Worm (Caenorhabditis elegans) whole organism, late embryonic: ENCODE results near the gene unc-50.

ENCODE experiments used
- C08G9.2 ChIP-seq: sonication (generic microtip); optimal IDR thresholded peaks from 2 replicates; lab custom pipeline; 2016; ENCODE audit warnings: mild to moderate bottlenecking, missing genetic modification characterization, moderate library complexity, missing compliant biosample characterization
- K09A11.1 ChIP-seq: sonication (generic microtip); optimal IDR thresholded peaks from 2 replicates; lab custom pipeline; 2017; ENCODE audit warnings: antibody characterized with exemption, mild to moderate bottlenecking, missing genetic modification characterization, missing compliant biosample characterization; ENCODE audit not compliant: insufficient read depth
- T23F11.4 ChIP-seq: fragments of 200-800 bp; sonication (Bioruptor generic); optimal IDR thresholded peaks from 2 replicates; lab custom pipeline; 2018; ENCODE audit warnings: mild to moderate bottlenecking, missing genetic modification characterization, missing compliant biosample characterization
- ceh-14 ChIP-seq: sonication (generic microtip); optimal IDR thresholded peaks from 2 replicates; lab custom pipeline; 2016; ENCODE audit warnings: missing genotype, missing genetic modification characterization, missing compliant biosample characterization
- ceh-18 ChIP-seq: sonication (generic microtip); optimal IDR thresholded peaks from 2 replicates; lab custom pipeline; 2016; ENCODE audit warnings: missing genetic modification characterization, missing compliant biosample characterization
- ceh-2 ChIP-seq: sonication (generic microtip); optimal IDR thresholded peaks from 2 replicates; lab custom pipeline; 2016; ENCODE audit warnings: missing genotype, missing genetic modification characterization, missing compliant biosample characterization
- ceh-30 ChIP-seq: fragments of 150-350 bp; optimal IDR thresholded peaks from 2 replicates; lab custom pipeline; 2014; ENCODE audit warnings: missing biosample characterization, missing genetic modification characterization
- ceh-6 ChIP-seq: fragments of 200-800 bp; sonication (Bioruptor generic); optimal IDR thresholded peaks from 2 replicates; lab custom pipeline; 2018; ENCODE audit warnings: mild to moderate bottlenecking, missing genetic modification characterization, missing compliant biosample characterization
- ceh-9 ChIP-seq: sonication (generic microtip); optimal IDR thresholded peaks from 2 replicates; lab custom pipeline; 2016; ENCODE audit warnings: mild to moderate bottlenecking, missing genetic modification characterization, inconsistent platforms, missing compliant biosample characterization
- dve-1 ChIP-seq: sonication (generic microtip); optimal IDR thresholded peaks from 2 replicates; lab custom pipeline; 2017; ENCODE audit warnings: antibody characterized with exemption, mild to moderate bottlenecking, missing genetic modification characterization, missing compliant biosample characterization
- elt-2 ChIP-seq: sonication (generic microtip); optimal IDR thresholded peaks from 2 replicates; lab custom pipeline; 2016; ENCODE audit warnings: missing genetic modification reagents, missing genetic modification characterization, missing compliant biosample characterization
- ets-4 ChIP-seq: sonication (generic microtip); optimal IDR thresholded peaks from 2 replicates; lab custom pipeline; 2016; ENCODE audit warnings: missing genetic modification characterization, missing compliant biosample characterization
- eyg-1 ChIP-seq: sonication (generic microtip); optimal IDR thresholded peaks from 2 replicates; lab custom pipeline; 2016; ENCODE audit warnings: missing genotype, missing genetic modification characterization, missing compliant biosample characterization
- fax-1 ChIP-seq: sonication (generic microtip); optimal IDR thresholded peaks from 2 replicates; lab custom pipeline; 2016; ENCODE audit warnings: missing genotype, missing genetic modification characterization, missing compliant biosample characterization
- fkh-10 ChIP-seq: fragments of 150-350 bp; optimal IDR thresholded peaks from 2 replicates; lab custom pipeline; 2014; ENCODE audit warnings: missing biosample characterization, missing genetic modification reagents, missing genetic modification characterization
- fkh-6 ChIP-seq: sonication (generic microtip); optimal IDR thresholded peaks from 2 replicates; lab custom pipeline; 2016; ENCODE audit warnings: missing genetic modification characterization, missing compliant biosample characterization
- gmeb-2 ChIP-seq: sonication (generic microtip); optimal IDR thresholded peaks from 2 replicates; lab custom pipeline; 2016; ENCODE audit warnings: missing genetic modification characterization, inconsistent platforms, missing compliant biosample characterization
- hlh-13 ChIP-seq: fragments of 200-800 bp; sonication (Bioruptor generic); optimal IDR thresholded peaks from 2 replicates; lab custom pipeline; 2018; ENCODE audit warnings: mild to moderate bottlenecking, missing genetic modification characterization, missing compliant biosample characterization
- lin-11 ChIP-seq: fragments of 200-800 bp; sonication (Bioruptor generic); optimal IDR thresholded peaks from 2 replicates; lab custom pipeline; 2018; ENCODE audit warnings: mild to moderate bottlenecking, missing genetic modification characterization, missing compliant biosample characterization
- npax-4 ChIP-seq: sonication (generic microtip); optimal IDR thresholded peaks from 2 replicates; lab custom pipeline; 2016; ENCODE audit warnings: missing genetic modification characterization, missing compliant biosample characterization
- odd-2 ChIP-seq: sonication (generic microtip); optimal IDR thresholded peaks from 2 replicates; lab custom pipeline; 2017; ENCODE audit warnings: antibody characterized with exemption, mild to moderate bottlenecking, missing genetic modification characterization, missing compliant biosample characterization
- pag-3 ChIP-seq: sonication (generic microtip); optimal IDR thresholded peaks from 2 replicates; lab custom pipeline; 2016; ENCODE audit warnings: missing compliant biosample characterization, missing genetic modification characterization, borderline replicate concordance
- pat-9 ChIP-seq: fragments of 200-800 bp; sonication (Bioruptor generic); optimal IDR thresholded peaks from 2 replicates; lab custom pipeline; 2018; ENCODE audit warnings: mild to moderate bottlenecking, missing genetic modification characterization, moderate library complexity, missing compliant biosample characterization
- pha-2 ChIP-seq: sonication (generic microtip); optimal IDR thresholded peaks from 2 replicates; lab custom pipeline; 2017; ENCODE audit warnings: mild to moderate bottlenecking, missing genetic modification characterization, missing compliant biosample characterization
- pha-4 ChIP-seq: fragments of 150-350 bp; optimal IDR thresholded peaks from 2 replicates; lab custom pipeline; 2018; ENCODE audit warnings: missing biosample characterization, missing genetic modification reagents, missing genetic modification characterization
- pqm-1 ChIP-seq: sonication (generic microtip); optimal IDR thresholded peaks from 2 replicates; lab custom pipeline; 2016; ENCODE audit warnings: missing genetic modification characterization, missing compliant biosample characterization
- pros-1 ChIP-seq: fragments of 150-350 bp; optimal IDR thresholded peaks from 2 replicates; lab custom pipeline; 2014; ENCODE audit warnings: missing biosample characterization, missing genetic modification reagents, missing genetic modification characterization
- ref-2 ChIP-seq: sonication (generic microtip); optimal IDR thresholded peaks from 2 replicates; lab custom pipeline; 2016; ENCODE audit warnings: missing genetic modification characterization, missing compliant biosample characterization
- rnt-1 ChIP-seq: sonication (generic microtip); optimal IDR thresholded peaks from 2 replicates; lab custom pipeline; 2016; ENCODE audit warnings: missing genetic modification characterization, missing compliant biosample characterization
- sox-2 ChIP-seq: fragments of 200-800 bp; sonication (Bioruptor generic); IDR thresholded peaks from 2 replicates; pipeline ENCODE4 v1.3.6; 2022; ENCODE audit warnings: missing genetic modification reagents, missing genetic modification characterization, missing compliant biosample characterization
- sox-4 ChIP-seq: sonication (generic microtip); optimal IDR thresholded peaks from 2 replicates; lab custom pipeline; 2017; ENCODE audit warnings: mild to moderate bottlenecking, missing genetic modification characterization, inconsistent platforms, missing compliant biosample characterization
- ttx-3 ChIP-seq: sonication (generic microtip); optimal IDR thresholded peaks from 2 replicates; lab custom pipeline; 2016; ENCODE audit warnings: missing genetic modification reagents, missing genetic modification characterization, missing compliant biosample characterization
- unc-3 ChIP-seq, 2 experiments: fragments of 200-800 bp in 1 of 2; sonication (Bioruptor generic) in 1 of 2; sonication (generic microtip) in 1 of 2; conservative IDR thresholded peaks in 1 of 2; optimal IDR thresholded peaks in 1 of 2; 2 replicates each; pipeline versions ENCODE4 v1.3.6 to Lab custom; 2016 to 2022; ENCODE audit warnings: missing compliant biosample characterization in 2 of 2, missing genetic modification characterization in 2 of 2, missing genetic modification reagents in 1 of 2
- unc-55 ChIP-seq: sonication (generic microtip); optimal IDR thresholded peaks from 2 replicates; lab custom pipeline; 2017; ENCODE audit warnings: missing biosample characterization, missing genetic modification reagents, missing genetic modification characterization
- unc-86 ChIP-seq: sonication (generic microtip); optimal IDR thresholded peaks from 2 replicates; lab custom pipeline; 2016; ENCODE audit warnings: missing genetic modification characterization, missing compliant biosample characterization
- zip-5 ChIP-seq: sonication (generic microtip); optimal IDR thresholded peaks from 2 replicates; lab custom pipeline; 2016; ENCODE audit warnings: missing genetic modification characterization, missing compliant biosample characterization
- ztf-16 ChIP-seq: sonication (generic microtip); optimal IDR thresholded peaks from 2 replicates; lab custom pipeline; 2017; ENCODE audit warnings: missing genetic modification characterization, missing compliant biosample characterization

Gene unc-50

ce11 chrIII:10357598-10358186, 39.7 kb upstream of the unc-50 start, which contains the start of gene umps-1:
TSS of gene umps-1 (minus strand) at chrIII:10357648.
- TF ChIP-seq pros-1 (tag; lab: Kevin White, UChicago) (no peak), elt-2 (peak; percentile 5)

ce11 chrIII:10355382-10355781, 37.4 kb upstream of the unc-50 start, which contains the start of gene spp-1:
TSS of gene spp-1 (minus strand) at chrIII:10355668.
- TF ChIP-seq ceh-9 (tag; lab: Kevin White, UChicago): no peak
- TF ChIP-seq pag-3 (tag; lab: Kevin White, UChicago): no peak
- no peak for TF ChIP-seq K09A11.1 (tag; lab: Kevin White, UChicago)
- no peak for TF ChIP-seq fkh-10
- TF ChIP-seq pat-9: no peak
- no peak for TF ChIP-seq dve-1 (tag; lab: Kevin White, UChicago)
- no peak for TF ChIP-seq ceh-18
- no peak for TF ChIP-seq hlh-13 (GFP tag; lab: Kevin White, UChicago)
- TF ChIP-seq pha-4: no peak

ce11 chrIII:10354591-10354990, 36.6 kb upstream of the unc-50 start:
- TF ChIP-seq unc-86: no peak
- no peak for TF ChIP-seq pha-2
- no peak for TF ChIP-seq ets-4 (tag; lab: Kevin White, UChicago)
- no peak for TF ChIP-seq C08G9.2 (tag; lab: Kevin White, UChicago)
- no peak for TF ChIP-seq odd-2 (tag; lab: Kevin White, UChicago)
- TF ChIP-seq pag-3 (tag; lab: Kevin White, UChicago): no peak
- no peak for TF ChIP-seq ceh-2 (tag; lab: Kevin White, UChicago)
- TF ChIP-seq unc-55 (GFP tag; lab: Kevin White, UChicago): no peak
- no peak for TF ChIP-seq ztf-16 (tag; lab: Kevin White, UChicago)
- TF ChIP-seq eyg-1 (tag; lab: Kevin White, UChicago): no peak
- no peak for TF ChIP-seq pqm-1 (tag; lab: Kevin White, UChicago)
- TF ChIP-seq unc-3 (GFP tag; conservative IDR thresholded peaks at IDR 0.05; lab: Robert Waterston, UW): no peak
- TF ChIP-seq unc-3 (tag; optimal IDR thresholded peaks at IDR 0.05; lab: Kevin White, UChicago): no peak
- no peak for TF ChIP-seq ceh-6 (GFP tag; lab: Kevin White, UChicago)
- no peak for TF ChIP-seq ceh-14 (tag; lab: Kevin White, UChicago)
- no peak for TF ChIP-seq zip-5 (tag; lab: Kevin White, UChicago)
- no peak for TF ChIP-seq rnt-1

ce11 chrIII:10353423-10353822, 35.5 kb upstream of the unc-50 start:
- no peak for TF ChIP-seq unc-86
- TF ChIP-seq ceh-2 (tag; lab: Kevin White, UChicago): no peak
- no peak for TF ChIP-seq npax-4 (tag; lab: Kevin White, UChicago)
- no peak for TF ChIP-seq odd-2 (tag; lab: Kevin White, UChicago)
- no peak for TF ChIP-seq pag-3 (tag; lab: Kevin White, UChicago)
- no peak for TF ChIP-seq sox-2 (GFP tag; lab: Robert Waterston, UW)
- no peak for TF ChIP-seq ref-2
- TF ChIP-seq hlh-13 (GFP tag; lab: Kevin White, UChicago): no peak
- no peak for TF ChIP-seq fkh-6 (tag; lab: Kevin White, UChicago)
- no peak for TF ChIP-seq lin-11
- TF ChIP-seq ztf-16 (tag; lab: Kevin White, UChicago): no peak
- no peak for TF ChIP-seq ceh-30 (tag; lab: Kevin White, UChicago)
- no peak for TF ChIP-seq eyg-1 (tag; lab: Kevin White, UChicago)
- no peak for TF ChIP-seq gmeb-2 (tag; lab: Kevin White, UChicago)
- TF ChIP-seq rnt-1: no peak
- no peak for TF ChIP-seq T23F11.4 (GFP tag; lab: Kevin White, UChicago)
- TF ChIP-seq unc-55 (GFP tag; lab: Kevin White, UChicago): no peak
- no peak for TF ChIP-seq sox-4 (tag; lab: Kevin White, UChicago)
- no peak for TF ChIP-seq fax-1 (tag; lab: Kevin White, UChicago)
- no peak for TF ChIP-seq ttx-3 (tag; lab: Kevin White, UChicago)
